Worm (Caenorhabditis elegans) whole organism, L1 larva: ENCODE measurements around the gene C44C10.15.

ENCODE experiments used
- aha-1 ChIP-seq: fragments of 150-350 bp; optimal IDR thresholded peaks from 2 replicates; lab custom pipeline; 2014; ENCODE audit warnings: missing biosample characterization, missing genetic modification characterization
- alr-1 ChIP-seq: fragments of 200-800 bp; sonication (Bioruptor generic); optimal IDR thresholded peaks from 2 replicates; lab custom pipeline; 2018; ENCODE audit warnings: borderline replicate concordance, mild to moderate bottlenecking, missing genetic modification characterization, missing compliant biosample characterization
- aly-2 ChIP-seq: fragments of 150-350 bp; optimal IDR thresholded peaks from 2 replicates; lab custom pipeline; 2014; ENCODE audit warnings: missing biosample characterization, missing genetic modification characterization
- blmp-1 ChIP-seq: fragments of 150-350 bp; optimal IDR thresholded peaks from 2 replicates; lab custom pipeline; 2014; ENCODE audit warnings: missing biosample characterization, missing genetic modification characterization
- ceh-63 ChIP-seq: fragments of 200-800 bp; sonication (Bioruptor generic); optimal IDR thresholded peaks from 2 replicates; lab custom pipeline; 2018; ENCODE audit warnings: mild to moderate bottlenecking, missing genetic modification characterization, missing compliant biosample characterization
- ceh-82 ChIP-seq, 3 experiments: fragments of 150-350 bp in 1 of 3; sonication (generic microtip) in 2 of 3; optimal IDR thresholded peaks; 2 replicates each; lab custom pipeline; 2014 to 2017; ENCODE audit warnings: missing biosample characterization in 3 of 3, missing genetic modification characterization in 3 of 3
- ceh-88 ChIP-seq: fragments of 200-800 bp; sonication (Bioruptor generic); IDR thresholded peaks from 2 replicates; pipeline ENCODE4 v1.3.6; 2022; ENCODE audit warnings: missing genetic modification characterization, missing compliant biosample characterization
- ces-1 ChIP-seq: fragments of 150-350 bp; optimal IDR thresholded peaks from 2 replicates; lab custom pipeline; 2014; ENCODE audit warnings: missing biosample characterization, missing genetic modification reagents, missing genetic modification characterization
- dsc-1 ChIP-seq: sonication (generic microtip); optimal IDR thresholded peaks from 2 replicates; lab custom pipeline; 2016; ENCODE audit warnings: mild to moderate bottlenecking, missing genetic modification characterization, missing compliant biosample characterization
- egl-27 ChIP-seq, 2 experiments: fragments of 150-350 bp in 1 of 2; sonication (generic microtip); optimal IDR thresholded peaks; 3 replicates each; lab custom pipeline; 2017 to 2018; ENCODE audit warnings: missing biosample characterization in 2 of 2, missing genetic modification characterization in 2 of 2, missing genetic modification reagents in 2 of 2
- elt-3 ChIP-seq, 6 experiments: fragments of 150-350 bp in 1 of 6; sonication (generic microtip); optimal IDR thresholded peaks; 2 replicates each; lab custom pipeline; 2017 to 2018; ENCODE audit warnings: missing biosample characterization in 6 of 6, missing genetic modification characterization in 6 of 6, inconsistent platforms in 1 of 6
- fkh-4 ChIP-seq: sonication (generic microtip); optimal IDR thresholded peaks from 2 replicates; lab custom pipeline; 2016; ENCODE audit warnings: missing compliant biosample characterization, missing genetic modification characterization, borderline replicate concordance
- fkh-8 ChIP-seq: sonication (generic microtip); optimal IDR thresholded peaks from 2 replicates; lab custom pipeline; 2016; ENCODE audit warnings: mild to moderate bottlenecking, missing genetic modification characterization, missing compliant biosample characterization
- fos-1 ChIP-seq: fragments of 150-350 bp; optimal IDR thresholded peaks from 2 replicates; lab custom pipeline; 2014; ENCODE audit warnings: missing biosample characterization, missing genetic modification characterization
- grh-1 ChIP-seq: fragments of 200-800 bp; sonication (Bioruptor generic); IDR thresholded peaks from 2 replicates; pipeline ENCODE4 v1.3.6; 2022; ENCODE audit warnings: missing genetic modification reagents, missing genetic modification characterization, missing compliant biosample characterization
- isw-1 ChIP-seq: fragments of 200-800 bp; sonication (Bioruptor generic); IDR thresholded peaks from 2 replicates; pipeline ENCODE4 v1.3.6; 2022; ENCODE audit warnings: missing genetic modification characterization, missing compliant biosample characterization
- lin-13 ChIP-seq: fragments of 150-350 bp; optimal IDR thresholded peaks from 2 replicates; lab custom pipeline; 2014; ENCODE audit warnings: missing biosample characterization, missing genetic modification reagents, missing genetic modification characterization
- lin-14 ChIP-seq: fragments of 200-800 bp; sonication (Bioruptor generic); optimal IDR thresholded peaks from 2 replicates; lab custom pipeline; 2018; ENCODE audit warnings: mild to moderate bottlenecking, missing genetic modification characterization, moderate library complexity, missing compliant biosample characterization
- lin-15B ChIP-seq: fragments of 150-350 bp; sonication (generic microtip); optimal IDR thresholded peaks from 3 replicates; lab custom pipeline; 2014; ENCODE audit warnings: missing biosample characterization, missing genetic modification characterization
- lin-35 ChIP-seq, 2 experiments: fragments of 150-350 bp; optimal IDR thresholded peaks; 2 replicates each; lab custom pipeline; 2014; ENCODE audit warnings: missing biosample characterization in 2 of 2, missing genetic modification characterization in 2 of 2, missing genetic modification reagents in 2 of 2
- lir-3 ChIP-seq: sonication (generic microtip); optimal IDR thresholded peaks from 2 replicates; lab custom pipeline; 2016; ENCODE audit warnings: mild to moderate bottlenecking, missing genetic modification characterization, moderate library complexity, missing compliant biosample characterization; ENCODE audit not compliant: poor library complexity
- lsy-2 ChIP-seq, 2 experiments: fragments of 150-350 bp; optimal IDR thresholded peaks; 2 replicates each; lab custom pipeline; 2014; ENCODE audit warnings: missing biosample characterization in 2 of 2, missing genetic modification characterization in 2 of 2
- mab-9 ChIP-seq: fragments of 200-800 bp; sonication (Bioruptor generic); IDR thresholded peaks from 2 replicates; pipeline ENCODE4 v1.3.6; 2022; ENCODE audit warnings: missing genetic modification reagents, missing genetic modification characterization, missing compliant biosample characterization
- mep-1 ChIP-seq: fragments of 150-350 bp; optimal IDR thresholded peaks from 2 replicates; lab custom pipeline; 2014; ENCODE audit warnings: missing biosample characterization, missing genetic modification characterization
- nhr-20 ChIP-seq: sonication (generic microtip); optimal IDR thresholded peaks from 2 replicates; lab custom pipeline; 2016; ENCODE audit warnings: mild to moderate bottlenecking, missing genetic modification characterization, missing compliant biosample characterization
- nhr-237 ChIP-seq: fragments of 150-350 bp; optimal IDR thresholded peaks from 2 replicates; lab custom pipeline; 2014; ENCODE audit warnings: missing biosample characterization, missing genetic modification characterization
- nhr-71 ChIP-seq: sonication (generic microtip); optimal IDR thresholded peaks from 2 replicates; lab custom pipeline; 2016; ENCODE audit warnings: mild to moderate bottlenecking, missing genetic modification characterization, moderate library complexity, missing compliant biosample characterization
- nhr-76 ChIP-seq: sonication (generic microtip); optimal IDR thresholded peaks from 2 replicates; lab custom pipeline; 2017; ENCODE audit warnings: missing biosample characterization, missing genetic modification characterization
- nhr-77 ChIP-seq: fragments of 150-350 bp; optimal IDR thresholded peaks from 2 replicates; lab custom pipeline; 2014; ENCODE audit warnings: missing biosample characterization, missing genetic modification characterization
- nhr-84 ChIP-seq: sonication (generic microtip); optimal IDR thresholded peaks from 2 replicates; lab custom pipeline; 2017; ENCODE audit warnings: missing biosample characterization, missing genetic modification characterization
- nhr-85 ChIP-seq: sonication (generic microtip); peaks from one replicate; lab custom pipeline; 2016; ENCODE audit warnings: missing genetic modification characterization, inconsistent platforms, missing compliant biosample characterization
- nhr-90 ChIP-seq: sonication (generic microtip); optimal IDR thresholded peaks from 2 replicates; lab custom pipeline; 2016; ENCODE audit warnings: mild to moderate bottlenecking, missing genetic modification characterization, missing compliant biosample characterization; ENCODE audit not compliant: poor library complexity
- pag-3 ChIP-seq: sonication (generic microtip); optimal IDR thresholded peaks from 2 replicates; lab custom pipeline; 2017; ENCODE audit warnings: missing genetic modification characterization, mild to moderate bottlenecking, missing compliant biosample characterization, antibody characterized with exemption, borderline replicate concordance; ENCODE audit not compliant: insufficient read depth
- snu-23 ChIP-seq: sonication (generic microtip); optimal IDR thresholded peaks from 2 replicates; lab custom pipeline; 2016; ENCODE audit warnings: missing genetic modification characterization, missing compliant biosample characterization
- sox-4 ChIP-seq: sonication (generic microtip); optimal IDR thresholded peaks from 2 replicates; lab custom pipeline; 2016; ENCODE audit warnings: missing genetic modification characterization, missing compliant biosample characterization
- tbx-2 ChIP-seq: sonication (generic microtip); optimal IDR thresholded peaks from 2 replicates; lab custom pipeline; 2016; ENCODE audit warnings: missing genetic modification characterization, missing compliant biosample characterization
- tlp-1 ChIP-seq: fragments of 150-350 bp; optimal IDR thresholded peaks from 2 replicates; lab custom pipeline; 2014; ENCODE audit warnings: missing biosample characterization, missing genetic modification characterization
- unc-62 ChIP-seq: fragments of 150-350 bp; optimal IDR thresholded peaks from 2 replicates; lab custom pipeline; 2014; ENCODE audit warnings: missing biosample characterization, missing genetic modification reagents, missing genetic modification characterization
- unc-86 ChIP-seq: sonication (generic microtip); optimal IDR thresholded peaks from 2 replicates; lab custom pipeline; 2016; ENCODE audit warnings: missing genetic modification characterization, missing compliant biosample characterization
- xbp-1 ChIP-seq: sonication (generic microtip); optimal IDR thresholded peaks from 2 replicates; lab custom pipeline; 2016; ENCODE audit warnings: missing genetic modification characterization, missing compliant biosample characterization
- zag-1 ChIP-seq: fragments of 150-350 bp; optimal IDR thresholded peaks from 2 replicates; lab custom pipeline; 2014; ENCODE audit warnings: missing biosample characterization, missing genetic modification characterization

The C44C10.15 gene

ce11 chrX:11723781-11724201 is 23.6 kb upstream of the C44C10.15 start, which contains the start of gene D1053.4 (continued):
- TF ChIP-seq lin-13 (GFP tag; lab: Kevin White, UChicago) (no peak), nhr-76 (tag; lab: Kevin White, UChicago) (no peak), fos-1 (tag; lab: Kevin White, UChicago) (no peak), ceh-88 (no peak), fkh-8 (tag; lab: Kevin White, UChicago) (no peak), lin-14 (GFP tag; lab: Kevin White, UChicago) (peak; percentile 68), tlp-1 (tag; lab: Kevin White, UChicago) (no peak), mep-1 (peak; percentile 6), nhr-237 (tag; lab: Kevin White, UChicago) (no peak), xbp-1 (tag; lab: Kevin White, UChicago) (no peak), snu-23 (GFP tag; lab: Kevin White, UChicago) (no peak), lin-35 (GFP tag; optimal IDR thresholded peaks at IDR 0.05; lab: Kevin White, UChicago) (peak in 1 of 2 experiments; percentile 27), mab-9 (no peak), zag-1 (tag; lab: Kevin White, UChicago) (no peak), nhr-85 (no peak), egl-27 (tag; optimal IDR thresholded peaks at IDR 0.05; lab: Kevin White, UChicago) (no peak), elt-3 (tag; optimal IDR thresholded peaks at IDR 0.05; lab: Kevin White, UChicago) (peak in 1 of 6 experiments; percentile 2), pag-3 (tag; lab: Kevin White, UChicago) (no peak), aha-1 (no peak), dsc-1 (tag; lab: Kevin White, UChicago) (no peak), aly-2 (tag; lab: Kevin White, UChicago) (no peak), nhr-90 (tag; lab: Kevin White, UChicago) (no peak), unc-62 (GFP tag; lab: Kevin White, UChicago) (no peak), lir-3 (tag; lab: Kevin White, UChicago) (no peak), grh-1 (GFP tag; lab: Robert Waterston, UW) (no peak), lin-15B (tag; lab: Kevin White, UChicago) (no peak), ceh-82 (tag; optimal IDR thresholded peaks at IDR 0.05; lab: Kevin White, UChicago) (no peak), nhr-77 (tag; lab: Kevin White, UChicago) (no peak), ces-1 (GFP tag; lab: Kevin White, UChicago) (peak; percentile 22), alr-1 (tag; lab: Kevin White, UChicago) (no peak), unc-86 (tag; lab: Kevin White, UChicago) (no peak), isw-1 (GFP tag; lab: Robert Waterston, UW) (no peak)

ce11 chrX:11720058-11720457 is 19.9 kb upstream of the C44C10.15 start:
- no peak for TF ChIP-seq fkh-4 (tag; lab: Kevin White, UChicago)
- TF ChIP-seq zag-1 (tag; lab: Kevin White, UChicago): no peak
- TF ChIP-seq ces-1 (GFP tag; lab: Kevin White, UChicago): no peak
- TF ChIP-seq ceh-82 (tag; optimal IDR thresholded peaks at IDR 0.05; lab: Kevin White, UChicago): no peak
- peak; percentile 5; the same call in 1 of the 2 replicates for TF ChIP-seq grh-1 (GFP tag; lab: Robert Waterston, UW)
- TF ChIP-seq lin-13 (GFP tag; lab: Kevin White, UChicago): no peak
- TF ChIP-seq nhr-84 (tag; lab: Kevin White, UChicago): no peak
- peak; percentile 88 for TF ChIP-seq nhr-85
- no peak for TF ChIP-seq tbx-2
- TF ChIP-seq lin-14 (GFP tag; lab: Kevin White, UChicago): peak; percentile 63
- peak in 2 of 6 experiments; percentile 2 to 4 for TF ChIP-seq elt-3 (tag; optimal IDR thresholded peaks at IDR 0.05; lab: Kevin White, UChicago)
- peak; percentile 36 for TF ChIP-seq nhr-20
- TF ChIP-seq blmp-1 (tag; lab: Kevin White, UChicago): peak; percentile 79
- TF ChIP-seq sox-4 (tag; lab: Kevin White, UChicago): no peak
- no peak for TF ChIP-seq ceh-63 (GFP tag; lab: Kevin White, UChicago)
- TF ChIP-seq lsy-2 (tag; optimal IDR thresholded peaks at IDR 0.05; lab: Kevin White, UChicago): no peak
- TF ChIP-seq nhr-90 (tag; lab: Kevin White, UChicago): peak; percentile 51
- peak; percentile 25 for TF ChIP-seq snu-23 (GFP tag; lab: Kevin White, UChicago)
- no peak for TF ChIP-seq pag-3 (tag; lab: Kevin White, UChicago)
- peak; percentile 0 for TF ChIP-seq nhr-71 (tag; lab: Kevin White, UChicago)
